Fruit fly (Drosophila melanogaster): ENCODE data around the gene CG46281.
A peak's percentile ranks its signal among the peaks of the same experiment; 100 is the strongest.

- TF ChIP-seq CG9609 (GFP tag; optimal IDR thresholded peaks at IDR 0.05): no peak
- no peak for TF ChIP-seq CG4854 (GFP tag; optimal IDR thresholded peaks at IDR 0.05)
- peak; percentile 53 for TF ChIP-seq nom (GFP tag; optimal IDR thresholded peaks at IDR 0.05)
- no peak for TF ChIP-seq ssp (GFP tag; IDR thresholded peaks at IDR 0.05)
Observed at dm6 chr3R:13051298-13051723, 21.2 kb upstream of the CG46281 start, which contains the start of gene CG7966.

Data from whole organism, embryonic.